Worm (Caenorhabditis elegans): ENCODE data around the gene C02F12.5.

ce11 chrX:3693138-3693537 is 21.2 kb upstream of the C02F12.5 start, which contains the start of gene C02F12.8:
- TF ChIP-seq elt-1 (tag; optimal IDR thresholded peaks at IDR 0.05; ENCODE audit: borderline replicate concordance, insufficient read depth): no peak
- no peak for TF ChIP-seq unc-39 (tag; optimal IDR thresholded peaks at IDR 0.05)
- no peak for TF ChIP-seq nhr-237 (tag; optimal IDR thresholded peaks at IDR 0.05)
- no peak for TF ChIP-seq lin-13 (tag; optimal IDR thresholded peaks at IDR 0.05)
- TF ChIP-seq mls-2 (tag; optimal IDR thresholded peaks at IDR 0.05): no peak
